Fruit fly (Drosophila melanogaster): ENCODE measurements around the gene mex1.
A peak's percentile ranks its signal among the peaks of the same experiment; 100 is the strongest.

- TF ChIP-seq Hr96 (GFP tag; optimal IDR thresholded peaks at IDR 0.05) (no peak), CG7101 (tag; optimal IDR thresholded peaks at IDR 0.05) (no peak), kay (GFP tag; ENCODE audit: borderline replicate concordance) (peak; percentile 8)
Observed at dm6 chr3L:15523806-15524346, 4.5 kb upstream of the mex1 start, which contains the start of gene CG7945.
